Worm (Caenorhabditis elegans) whole organism, L1 larva: ENCODE data around the gene pept-2.

ENCODE experiments used
- F16B12.6 ChIP-seq: fragments of 150-350 bp; optimal IDR thresholded peaks from 2 replicates; lab custom pipeline; 2014; ENCODE audit warnings: missing biosample characterization, missing genetic modification characterization
- efl-1 ChIP-seq, 4 experiments: fragments of 150-350 bp; optimal IDR thresholded peaks in 3 of 4; peaks in 1 of 4; 1 replicate in 1 of 4; 2 replicates in 3 of 4; lab custom pipeline; 2014; ENCODE audit warnings: missing biosample characterization in 2 of 4, missing genetic modification characterization in 2 of 4, missing genetic modification reagents in 2 of 4
- lin-15B ChIP-seq: fragments of 150-350 bp; sonication (generic microtip); optimal IDR thresholded peaks from 3 replicates; lab custom pipeline; 2014; ENCODE audit warnings: missing biosample characterization, missing genetic modification characterization
- nhr-237 ChIP-seq: fragments of 150-350 bp; optimal IDR thresholded peaks from 2 replicates; lab custom pipeline; 2014; ENCODE audit warnings: missing biosample characterization, missing genetic modification characterization
- nhr-76 ChIP-seq: sonication (generic microtip); optimal IDR thresholded peaks from 2 replicates; lab custom pipeline; 2017; ENCODE audit warnings: missing biosample characterization, missing genetic modification characterization
- snu-23 ChIP-seq: sonication (generic microtip); optimal IDR thresholded peaks from 2 replicates; lab custom pipeline; 2016; ENCODE audit warnings: missing genetic modification characterization, missing compliant biosample characterization
- swsn-7 ChIP-seq: sonication (generic microtip); optimal IDR thresholded peaks from 2 replicates; lab custom pipeline; 2016; ENCODE audit warnings: missing genetic modification characterization, missing compliant biosample characterization
- unc-130 ChIP-seq: fragments of 150-350 bp; optimal IDR thresholded peaks from 2 replicates; lab custom pipeline; 2017; ENCODE audit warnings: missing biosample characterization, missing genetic modification characterization, inconsistent platforms

- no peak for TF ChIP-seq snu-23
- no peak for TF ChIP-seq efl-1 (optimal IDR thresholded peaks at IDR 0.05; lab: Kevin White, UChicago)
- TF ChIP-seq efl-1 (GFP tag; optimal IDR thresholded peaks at IDR 0.05 in 1 of 2; lab: Kevin White, UChicago) = no peak
- no peak for TF ChIP-seq swsn-7
- TF ChIP-seq nhr-237 = no peak
- TF ChIP-seq F16B12.6 (tag; lab: Kevin White, UChicago) = no peak
- no peak for TF ChIP-seq lin-15B
- TF ChIP-seq unc-130 (tag; lab: Kevin White, UChicago) = no peak
- TF ChIP-seq nhr-76 = no peak
Observed at ce11 chrIV:10820837-10821671, 30.6 kb downstream of the pept-2 start.
